Fruit fly (Drosophila melanogaster) whole organism, pupa: ENCODE data around the gene CG42340.

Experiments
- CG10348 ChIP-seq: fragments of 200-800 bp; sonication (Bioruptor generic); IDR thresholded peaks from 2 replicates; pipeline ENCODE4 v1.3.6; 2022; ENCODE audit warnings: missing biosample characterization, missing genetic modification characterization
- CG12605 ChIP-seq: fragments of 200-800 bp; sonication (Bioruptor generic); IDR thresholded peaks from 2 replicates; pipeline ENCODE4 v1.3.6; 2022; ENCODE audit warnings: missing biosample characterization, missing genetic modification characterization
- CG13204 ChIP-seq: fragments of 200-800 bp; sonication (Bioruptor generic); optimal IDR thresholded peaks from 2 replicates; lab custom pipeline; 2018; ENCODE audit warnings: missing biosample characterization, mild to moderate bottlenecking, missing genetic modification characterization, moderate library complexity
- CG14655 ChIP-seq: fragments of 200-800 bp; sonication (Bioruptor generic); optimal IDR thresholded peaks from 3 replicates; lab custom pipeline; 2017; ENCODE audit warnings: mild to moderate bottlenecking, missing biosample characterization, missing genetic modification reagents, missing genetic modification characterization
- CG15710 ChIP-seq: fragments of 200-800 bp; sonication (Bioruptor generic); optimal IDR thresholded peaks from 2 replicates; lab custom pipeline; 2018; ENCODE audit warnings: missing biosample characterization, mild to moderate bottlenecking, missing genetic modification characterization, moderate library complexity
- CG17806 ChIP-seq: fragments of 200-800 bp; sonication (Bioruptor generic); optimal IDR thresholded peaks from 2 replicates; lab custom pipeline; 2018; ENCODE audit warnings: missing biosample characterization, mild to moderate bottlenecking, missing genetic modification characterization, moderate library complexity
- CG32121 ChIP-seq: fragments of 200-800 bp; sonication (Bioruptor generic); IDR thresholded peaks from 2 replicates; pipeline ENCODE4 v1.3.6; 2022; ENCODE audit warnings: missing biosample characterization, missing genetic modification characterization
- CG34367 ChIP-seq: fragments of 200-800 bp; sonication (Bioruptor generic); optimal IDR thresholded peaks from 2 replicates; lab custom pipeline; 2018; ENCODE audit warnings: missing biosample characterization, mild to moderate bottlenecking, missing genetic modification characterization
- CG4496 ChIP-seq: fragments of 200-800 bp; sonication (Bioruptor generic); IDR thresholded peaks from 3 replicates; pipeline ENCODE4 v1.3.6; 2022; ENCODE audit warnings: missing biosample characterization, missing genetic modification characterization
- CG8159 ChIP-seq: fragments of 200-800 bp; sonication (Bioruptor generic); optimal IDR thresholded peaks from 3 replicates; lab custom pipeline; 2018; ENCODE audit warnings: missing biosample characterization, mild to moderate bottlenecking, missing genetic modification characterization, moderate library complexity
- CG8301 ChIP-seq: fragments of 200-800 bp; sonication (Bioruptor generic); optimal IDR thresholded peaks from 2 replicates; lab custom pipeline; 2018; ENCODE audit warnings: missing biosample characterization, mild to moderate bottlenecking, missing genetic modification characterization
- CG9948 ChIP-seq: fragments of 200-800 bp; sonication (Bioruptor generic); optimal IDR thresholded peaks from 2 replicates; lab custom pipeline; 2018; ENCODE audit warnings: missing biosample characterization, mild to moderate bottlenecking, missing genetic modification characterization, moderate library complexity
- D1 ChIP-seq: fragments of 200-800 bp; sonication (Bioruptor generic); optimal IDR thresholded peaks from 2 replicates; lab custom pipeline; 2018; ENCODE audit warnings: missing biosample characterization, mild to moderate bottlenecking, missing genetic modification characterization, moderate library complexity
- EcR ChIP-seq: fragments of 200-800 bp; sonication (Bioruptor generic); optimal IDR thresholded peaks from 3 replicates; lab custom pipeline; 2019; ENCODE audit warnings: missing biosample characterization, missing genetic modification characterization, mild to moderate bottlenecking, moderate library complexity, missing genetic modification reagents
- Ets98B ChIP-seq: fragments of 200-800 bp; sonication (Bioruptor generic); IDR thresholded peaks from 2 replicates; pipeline ENCODE4 v1.3.6; 2022; ENCODE audit warnings: missing biosample characterization, missing genetic modification characterization
- Pif1A ChIP-seq: fragments of 200-800 bp; sonication (Bioruptor generic); optimal IDR thresholded peaks from 3 replicates; lab custom pipeline; 2016; ENCODE audit warnings: missing biosample characterization, missing genetic modification characterization
- Pif1B ChIP-seq: fragments of 200-800 bp; sonication (Bioruptor generic); optimal IDR thresholded peaks from 3 replicates; lab custom pipeline; 2016; ENCODE audit warnings: missing biosample characterization, missing genetic modification characterization
- Snoo ChIP-seq: fragments of 200-800 bp; sonication (Bioruptor generic); optimal IDR thresholded peaks from 3 replicates; lab custom pipeline; 2017; ENCODE audit warnings: missing biosample characterization, mild to moderate bottlenecking, missing genetic modification characterization, inconsistent platforms
- fd96Ca ChIP-seq: fragments of 200-800 bp; sonication (Bioruptor generic); IDR thresholded peaks from 3 replicates; pipeline ENCODE4 v1.3.6; 2022; ENCODE audit warnings: missing biosample characterization, missing genetic modification characterization
- gl ChIP-seq: fragments of 200-800 bp; sonication (Bioruptor generic); optimal IDR thresholded peaks from 2 replicates; lab custom pipeline; 2018; ENCODE audit warnings: missing biosample characterization, mild to moderate bottlenecking, missing genetic modification characterization
- rn ChIP-seq: fragments of 200-800 bp; sonication (Bioruptor generic); IDR thresholded peaks from 2 replicates; pipeline ENCODE4 v1.3.6; 2022; ENCODE audit warnings: missing biosample characterization, missing genetic modification characterization

Gene CG42340

dm6 chrX:6549428-6550117, 25.4 kb upstream of the CG42340 start:
- TF ChIP-seq Pif1A (GFP tag; lab: Kevin White, UChicago) (peak; percentile 96), EcR (GFP tag; lab: Kevin White, UChicago) (peak; percentile 47), CG13204 (GFP tag; lab: Kevin White, UChicago) (peak; percentile 84), Ets98B (GFP tag; lab: Robert Waterston, UW) (peak; percentile 97), CG15710 (tag; lab: Kevin White, UChicago) (peak; percentile 94), CG12605 (peak; percentile 97), CG8159 (tag; lab: Kevin White, UChicago) (peak; percentile 93), CG32121 (GFP tag; lab: Robert Waterston, UW) (peak; percentile 97), fd96Ca (GFP tag; lab: Robert Waterston, UW) (peak; percentile 99), CG4496 (GFP tag; lab: Robert Waterston, UW) (peak; percentile 99), CG9948 (tag; lab: Kevin White, UChicago) (peak; percentile 94), CG14655 (GFP tag; lab: Kevin White, UChicago) (peak; percentile 98), Snoo (tag; lab: Kevin White, UChicago) (peak; percentile 94), rn (GFP tag; lab: Robert Waterston, UW) (peak; percentile 93), CG8301 (tag; lab: Kevin White, UChicago) (peak; percentile 98), CG10348 (GFP tag; lab: Robert Waterston, UW) (peak; percentile 90), CG17806 (peak; percentile 96), D1 (tag; lab: Kevin White, UChicago) (peak; percentile 84), Pif1B (GFP tag; lab: Kevin White, UChicago) (peak; percentile 97), CG34367 (tag; lab: Kevin White, UChicago) (peak; percentile 94), gl (peak; percentile 94)

- TF ChIP-seq CG14655 (GFP tag; lab: Kevin White, UChicago) (no peak), CG12605 (no peak), gl (no peak)
Observed at dm6 chrX:6546970-6547369, 22.8 kb upstream of the CG42340 start.

- TF ChIP-seq Ets98B (GFP tag; lab: Robert Waterston, UW) (0 out of 2 replicates have a peak, but pooled peaks have one; percentile 36), CG15710 (tag; lab: Kevin White, UChicago) (no peak), EcR (GFP tag; lab: Kevin White, UChicago) (no peak), D1 (tag; lab: Kevin White, UChicago) (no peak), Snoo (tag; lab: Kevin White, UChicago) (no peak), CG10348 (GFP tag; lab: Robert Waterston, UW) (no peak), CG32121 (GFP tag; lab: Robert Waterston, UW) (no peak), CG12605 (peak; percentile 23; the same call in 1 of the 2 replicates), CG17806 (no peak), CG13204 (GFP tag; lab: Kevin White, UChicago) (peak; percentile 18)
Observed at dm6 chrX:6545862-6546270, 21.7 kb upstream of the CG42340 start.

- TF ChIP-seq fd96Ca (GFP tag; lab: Robert Waterston, UW) (no peak), CG17806 (no peak), CG4496 (GFP tag; lab: Robert Waterston, UW) (no peak), CG10348 (GFP tag; lab: Robert Waterston, UW) (no peak), Pif1A (GFP tag; lab: Kevin White, UChicago) (no peak), CG14655 (GFP tag; lab: Kevin White, UChicago) (peak; percentile 24), CG8159 (tag; lab: Kevin White, UChicago) (peak; percentile 22), CG12605 (no peak), gl (no peak), CG8301 (tag; lab: Kevin White, UChicago) (no peak), CG15710 (tag; lab: Kevin White, UChicago) (no peak), Ets98B (GFP tag; lab: Robert Waterston, UW) (no peak), CG34367 (tag; lab: Kevin White, UChicago) (no peak), D1 (tag; lab: Kevin White, UChicago) (no peak), CG13204 (GFP tag; lab: Kevin White, UChicago) (peak; percentile 13), rn (GFP tag; lab: Robert Waterston, UW) (no peak), EcR (GFP tag; lab: Kevin White, UChicago) (no peak), Snoo (tag; lab: Kevin White, UChicago) (peak; percentile 12), CG9948 (tag; lab: Kevin White, UChicago) (no peak), Pif1B (GFP tag; lab: Kevin White, UChicago) (no peak), CG32121 (GFP tag; lab: Robert Waterston, UW) (no peak)
Observed at dm6 chrX:6543569-6544173, 19.5 kb upstream of the CG42340 start.

dm6 chrX:6542331-6542730, 18.2 kb upstream of the CG42340 start:
- TF ChIP-seq CG14655 (GFP tag; lab: Kevin White, UChicago) (peak; percentile 57), EcR (GFP tag; lab: Kevin White, UChicago) (no peak), Snoo (tag; lab: Kevin White, UChicago) (no peak), CG13204 (GFP tag; lab: Kevin White, UChicago) (no peak), Pif1B (GFP tag; lab: Kevin White, UChicago) (peak; percentile 5), fd96Ca (GFP tag; lab: Robert Waterston, UW) (peak; percentile 53; the same call in 1 of the 3 replicates), Ets98B (GFP tag; lab: Robert Waterston, UW) (peak; percentile 81), CG17806 (peak; percentile 48), gl (peak; percentile 16), D1 (tag; lab: Kevin White, UChicago) (no peak), CG32121 (GFP tag; lab: Robert Waterston, UW) (peak; percentile 87), CG8159 (tag; lab: Kevin White, UChicago) (peak; percentile 54), CG4496 (GFP tag; lab: Robert Waterston, UW) (peak; percentile 82), CG10348 (GFP tag; lab: Robert Waterston, UW) (no peak), CG8301 (tag; lab: Kevin White, UChicago) (peak; percentile 63), rn (GFP tag; lab: Robert Waterston, UW) (peak; percentile 52; the same call in 1 of the 2 replicates), Pif1A (GFP tag; lab: Kevin White, UChicago) (peak; percentile 42), CG9948 (tag; lab: Kevin White, UChicago) (peak; percentile 51), CG15710 (tag; lab: Kevin White, UChicago) (peak; percentile 56), CG12605 (peak; percentile 58), CG34367 (tag; lab: Kevin White, UChicago) (peak; percentile 39)
